Fruit fly (Drosophila melanogaster) Kc167 (cell line): Measurements from ENCODE around the gene CG31871.

Source experiments
- Myc ChIP-seq: fragments of >200 bp; optimal IDR thresholded peaks from 2 replicates; lab custom pipeline; 2017; ENCODE audit warnings: missing external identifiers
- Sin3A ChIP-seq: fragments of >200 bp; optimal IDR thresholded peaks from 2 replicates; lab custom pipeline; 2018; ENCODE audit warnings: missing external identifiers
- insv ChIP-seq: fragments of >200 bp; optimal IDR thresholded peaks from 3 replicates; lab custom pipeline; 2018; ENCODE audit warnings: missing external identifiers
- psq ChIP-seq: fragments of >200 bp; optimal IDR thresholded peaks from 2 replicates; lab custom pipeline; 2017; ENCODE audit warnings: missing external identifiers
- ttk ChIP-seq: sonication (Bioruptor generic); optimal IDR thresholded peaks from 2 replicates; lab custom pipeline; 2017; ENCODE audit warnings: missing external identifiers

DNA sequence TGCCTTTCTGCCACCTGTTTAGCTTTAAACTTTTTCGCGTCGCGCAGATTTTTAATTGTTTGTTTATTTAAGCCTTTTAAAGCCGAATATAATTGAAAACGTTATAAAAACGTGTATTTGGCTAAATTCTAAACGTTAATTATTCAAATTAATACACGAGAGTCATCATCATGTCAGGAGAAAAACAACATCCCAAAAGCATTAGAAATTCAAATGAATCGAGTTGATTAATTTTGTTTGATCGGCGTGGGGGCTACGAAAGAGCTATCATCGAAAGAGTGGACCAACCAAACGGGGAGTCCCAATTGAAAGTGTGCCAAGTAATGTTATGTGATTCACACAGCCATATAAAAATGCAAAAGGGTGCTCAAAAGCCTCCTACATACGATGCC, 25.9 kb downstream of the CG31871 start:
- no peak for TF ChIP-seq ttk (lab: Kevin White, UChicago)
- no peak for TF ChIP-seq insv (lab: Kevin White, UChicago)
- TF ChIP-seq psq (lab: Kevin White, UChicago), result no peak
- TF ChIP-seq Sin3A (lab: Kevin White, UChicago), result no peak
- TF ChIP-seq Myc (lab: Kevin White, UChicago), result no peak
